Worm (Caenorhabditis elegans) whole organism, L2 larva: ENCODE results near the gene vgln-1.
"Not testable (repeated sequence)": the region's sequence is repeated elsewhere in the genome, so short reads cannot be mapped to it uniquely, and the experiment has no call there.

Experiments
- F13H6.1 ChIP-seq: sonication (generic microtip); optimal IDR thresholded peaks from 2 replicates; lab custom pipeline; 2016; ENCODE audit warnings: missing genetic modification characterization, missing compliant biosample characterization
- R02D3.7 ChIP-seq: fragments of 150-350 bp; optimal IDR thresholded peaks from 2 replicates; lab custom pipeline; 2014; ENCODE audit warnings: missing biosample characterization, missing genetic modification characterization
- Y55F3AM.14 ChIP-seq: fragments of 200-800 bp; sonication (Bioruptor generic); optimal IDR thresholded peaks from 2 replicates; lab custom pipeline; 2018; ENCODE audit warnings: mild to moderate bottlenecking, missing genetic modification characterization, missing compliant biosample characterization
- ZK546.5 ChIP-seq: sonication (generic microtip); optimal IDR thresholded peaks from 2 replicates; lab custom pipeline; 2017; ENCODE audit warnings: missing biosample characterization, missing genetic modification characterization
- alr-1 ChIP-seq: fragments of 150-350 bp; optimal IDR thresholded peaks from 2 replicates; lab custom pipeline; 2014; ENCODE audit warnings: missing biosample characterization, missing genetic modification characterization
- aly-2 ChIP-seq: fragments of 150-350 bp; optimal IDR thresholded peaks from 2 replicates; lab custom pipeline; 2014; ENCODE audit warnings: missing biosample characterization, missing genetic modification characterization
- ama-1 ChIP-seq: fragments of 150-350 bp; optimal IDR thresholded peaks from 2 replicates; lab custom pipeline; 2018; ENCODE audit warnings: inconsistent platforms
- blmp-1 ChIP-seq: sonication (generic microtip); optimal IDR thresholded peaks from 2 replicates; lab custom pipeline; 2017; ENCODE audit warnings: missing genetic modification characterization, mild to moderate bottlenecking, missing compliant biosample characterization, antibody characterized with exemption, moderate library complexity; ENCODE audit not compliant: insufficient read depth
- ceh-16 ChIP-seq: fragments of 150-350 bp; optimal IDR thresholded peaks from 2 replicates; lab custom pipeline; 2014; ENCODE audit warnings: missing biosample characterization, missing genetic modification characterization
- ceh-82 ChIP-seq: fragments of 150-350 bp; optimal IDR thresholded peaks from 2 replicates; lab custom pipeline; 2014; ENCODE audit warnings: missing biosample characterization, missing genetic modification characterization
- crh-2 ChIP-seq: sonication (generic microtip); optimal IDR thresholded peaks from 2 replicates; lab custom pipeline; 2017; ENCODE audit warnings: missing biosample characterization, missing genetic modification characterization
- egl-27 ChIP-seq: sonication (generic microtip); optimal IDR thresholded peaks from 3 replicates; lab custom pipeline; 2017; ENCODE audit warnings: missing biosample characterization, missing genetic modification reagents, missing genetic modification characterization
- elt-3 ChIP-seq: sonication (generic microtip); optimal IDR thresholded peaks from 2 replicates; lab custom pipeline; 2017; ENCODE audit warnings: missing biosample characterization, missing genetic modification characterization
- fos-1 ChIP-seq: fragments of 150-350 bp; optimal IDR thresholded peaks from 2 replicates; lab custom pipeline; 2014; ENCODE audit warnings: missing biosample characterization, missing genetic modification characterization
- gmeb-1 ChIP-seq: fragments of 150-350 bp; optimal IDR thresholded peaks from 2 replicates; lab custom pipeline; 2014; ENCODE audit warnings: missing biosample characterization, missing genetic modification characterization
- lin-11 ChIP-seq: fragments of 150-350 bp; sonication (generic microtip); optimal IDR thresholded peaks from 2 replicates; lab custom pipeline; 2014; ENCODE audit warnings: missing biosample characterization, missing genetic modification characterization, inconsistent platforms, mixed read lengths
- lin-13 ChIP-seq: fragments of 150-350 bp; optimal IDR thresholded peaks from 2 replicates; lab custom pipeline; 2014; ENCODE audit warnings: missing biosample characterization, missing genetic modification reagents, missing genetic modification characterization
- lsy-2 ChIP-seq, 2 experiments: fragments of 150-350 bp in 1 of 2; sonication (generic microtip) in 1 of 2; optimal IDR thresholded peaks; 2 replicates each; lab custom pipeline; 2014 to 2017; ENCODE audit warnings: missing biosample characterization in 2 of 2, missing genetic modification characterization in 2 of 2
- mab-5 ChIP-seq: fragments of 150-350 bp; optimal IDR thresholded peaks from 2 replicates; lab custom pipeline; 2014; ENCODE audit warnings: missing biosample characterization, missing genetic modification characterization
- mbf-1 ChIP-seq: sonication (generic microtip); optimal IDR thresholded peaks from 2 replicates; lab custom pipeline; 2017; ENCODE audit warnings: missing biosample characterization, missing genetic modification characterization
- mdl-1 ChIP-seq, 2 experiments: fragments of 150-350 bp in 1 of 2; sonication (generic microtip) in 1 of 2; optimal IDR thresholded peaks; 2 replicates each; lab custom pipeline; 2017; ENCODE audit warnings: missing biosample characterization in 2 of 2, missing genetic modification characterization in 2 of 2
- nhr-10 ChIP-seq: sonication (generic microtip); optimal IDR thresholded peaks from 2 replicates; lab custom pipeline; 2017; ENCODE audit warnings: missing biosample characterization, missing genetic modification characterization
- nhr-11 ChIP-seq: fragments of 150-350 bp; optimal IDR thresholded peaks from 2 replicates; lab custom pipeline; 2014; ENCODE audit warnings: missing biosample characterization, missing genetic modification characterization
- nhr-129 ChIP-seq: fragments of 150-350 bp; optimal IDR thresholded peaks from 2 replicates; lab custom pipeline; 2014; ENCODE audit warnings: missing biosample characterization, missing genetic modification characterization
- nhr-21 ChIP-seq: fragments of 150-350 bp; optimal IDR thresholded peaks from 2 replicates; lab custom pipeline; 2014; ENCODE audit warnings: missing biosample characterization, missing genetic modification characterization
- nhr-23 ChIP-seq: fragments of 150-350 bp; optimal IDR thresholded peaks from 2 replicates; lab custom pipeline; 2014; ENCODE audit warnings: missing biosample characterization, missing genetic modification reagents, missing genetic modification characterization
- nhr-77 ChIP-seq: fragments of 150-350 bp; optimal IDR thresholded peaks from 2 replicates; lab custom pipeline; 2014; ENCODE audit warnings: missing biosample characterization, missing genetic modification characterization
- peb-1 ChIP-seq: fragments of 150-350 bp; optimal IDR thresholded peaks from 2 replicates; lab custom pipeline; 2014; ENCODE audit warnings: missing biosample characterization, missing genetic modification characterization
- sem-4 ChIP-seq: fragments of 150-350 bp; optimal IDR thresholded peaks from 2 replicates; lab custom pipeline; 2014; ENCODE audit warnings: missing biosample characterization, missing genetic modification reagents, missing genetic modification characterization
- skn-1 ChIP-seq: sonication (generic microtip); optimal IDR thresholded peaks from 2 replicates; lab custom pipeline; 2017; ENCODE audit warnings: missing biosample characterization, missing genetic modification characterization
- sma-3 ChIP-seq: sonication (generic microtip); optimal IDR thresholded peaks from 2 replicates; lab custom pipeline; 2016; ENCODE audit warnings: missing genetic modification reagents, missing genetic modification characterization, missing compliant biosample characterization
- sma-9 ChIP-seq, 2 experiments: fragments of 150-350 bp in 1 of 2; sonication (generic microtip) in 1 of 2; optimal IDR thresholded peaks; 2 replicates each; lab custom pipeline; 2014 to 2016; ENCODE audit warnings: missing genetic modification characterization in 2 of 2, mild to moderate bottlenecking in 1 of 2, missing biosample characterization in 1 of 2, missing compliant biosample characterization in 1 of 2, missing genetic modification reagents in 1 of 2, moderate library complexity in 1 of 2
- snpc-4 ChIP-seq: fragments of 150-350 bp; optimal IDR thresholded peaks from 2 replicates; lab custom pipeline; 2014; ENCODE audit warnings: missing biosample characterization, missing genetic modification characterization
- unc-39 ChIP-seq: fragments of 150-350 bp; optimal IDR thresholded peaks from 2 replicates; lab custom pipeline; 2014; ENCODE audit warnings: missing biosample characterization, missing genetic modification characterization
- unc-55 ChIP-seq: fragments of 150-350 bp; sonication (generic microtip); optimal IDR thresholded peaks from 3 replicates; lab custom pipeline; 2014; ENCODE audit warnings: missing biosample characterization, missing genetic modification reagents, missing genetic modification characterization
- ztf-1 ChIP-seq: fragments of 200-800 bp; sonication (Bioruptor generic); conservative IDR thresholded peaks from 2 replicates; pipeline ENCODE4 v1.3.6; 2022; ENCODE audit warnings: missing genetic modification characterization, missing compliant biosample characterization
- ztf-11 ChIP-seq: sonication (generic microtip); optimal IDR thresholded peaks from 2 replicates; lab custom pipeline; 2017; ENCODE audit warnings: missing biosample characterization, missing genetic modification characterization
- ztf-4 ChIP-seq: fragments of 150-350 bp; optimal IDR thresholded peaks from 2 replicates; lab custom pipeline; 2014; ENCODE audit warnings: missing biosample characterization, missing genetic modification characterization

vgln-1 gene

ce11 chrII:9872961-9873360 is 17.9 kb downstream of the vgln-1 start, which contains the start of gene chil-8:
chil-8 (minus strand) TSS chrII:9873061.
- TF ChIP-seq aly-2 (no peak), nhr-77 (no peak), skn-1 (tag; lab: Kevin White, UChicago) (no peak), mbf-1 (tag; lab: Kevin White, UChicago) (no peak), nhr-11 (tag; lab: Kevin White, UChicago) (no peak), mdl-1 (tag; optimal IDR thresholded peaks at IDR 0.05; lab: Kevin White, UChicago) (no peak), nhr-21 (tag; lab: Kevin White, UChicago) (no peak), nhr-129 (tag; lab: Kevin White, UChicago) (no peak), R02D3.7 (tag; lab: Kevin White, UChicago) (no peak), ama-1 (lab: Kevin White, UChicago) (no peak), lin-11 (no peak), mab-5 (tag; lab: Kevin White, UChicago) (no peak), ceh-82 (no peak)

ce11 chrII:9871061-9871460 is 19.8 kb downstream of the vgln-1 start, which contains the start of gene chil-7:
chil-7 (minus strand) TSS chrII:9871172.
- TF ChIP-seq ztf-11 = no peak
- TF ChIP-seq alr-1 (tag; lab: Kevin White, UChicago) = no peak
- no peak for TF ChIP-seq ztf-1 (GFP tag; lab: Robert Waterston, UW)
- TF ChIP-seq F13H6.1 = no peak
- TF ChIP-seq ZK546.5 (tag; lab: Kevin White, UChicago) = no peak
- no peak for TF ChIP-seq gmeb-1 (tag; lab: Kevin White, UChicago)
- TF ChIP-seq mab-5 (tag; lab: Kevin White, UChicago) = no peak
- no peak for TF ChIP-seq ceh-16 (tag; lab: Kevin White, UChicago)
- TF ChIP-seq elt-3 (tag; lab: Kevin White, UChicago) = no peak
- TF ChIP-seq skn-1 (tag; lab: Kevin White, UChicago) = no peak

ce11 chrII:9868698-9869097 is 22.2 kb downstream of the vgln-1 start, which contains the start of gene old-1:
old-1 (minus strand) TSS chrII:9868747.
- no peak for TF ChIP-seq lin-11
- TF ChIP-seq gmeb-1 (tag; lab: Kevin White, UChicago) = no peak

- TF ChIP-seq nhr-77 (no peak), unc-39 (no peak), lin-11 (no peak), Y55F3AM.14 (GFP tag; lab: Kevin White, UChicago) (no peak), nhr-21 (tag; lab: Kevin White, UChicago) (no peak), ceh-16 (tag; lab: Kevin White, UChicago) (no peak), peb-1 (tag; lab: Kevin White, UChicago) (no peak), ztf-1 (GFP tag; lab: Robert Waterston, UW) (no peak), fos-1 (tag; lab: Kevin White, UChicago) (no peak), lsy-2 (tag; optimal IDR thresholded peaks at IDR 0.05; lab: Kevin White, UChicago) (no peak), crh-2 (tag; lab: Kevin White, UChicago) (no peak), ztf-4 (tag; lab: Kevin White, UChicago) (no peak), alr-1 (tag; lab: Kevin White, UChicago) (no peak), blmp-1 (no peak), lin-13 (no peak), F13H6.1 (no peak), nhr-129 (tag; lab: Kevin White, UChicago) (no peak), nhr-11 (tag; lab: Kevin White, UChicago) (no peak), aly-2 (no peak), gmeb-1 (tag; lab: Kevin White, UChicago) (no peak)
- TF ChIP-seq, all 48 proteins: peak for 0
Observed at ce11 chrII:9868207-9868606, 22.7 kb downstream of the vgln-1 start.

- TF ChIP-seq nhr-21 (tag; lab: Kevin White, UChicago); sma-9 (GFP tag; optimal IDR thresholded peaks at IDR 0.05; lab: Kevin White, UChicago); sma-9 (tag; optimal IDR thresholded peaks at IDR 0.05; lab: Kevin White, UChicago); unc-55: not testable (repeated sequence)
Observed at ce11 chrII:9866378-9866777, 24.5 kb downstream of the vgln-1 start, which contains the start of gene chil-1. chil-1 (minus strand) TSS chrII:9866478.

- no peak for TF ChIP-seq nhr-23 (tag; lab: Kevin White, UChicago)
- TF ChIP-seq fos-1 (tag; lab: Kevin White, UChicago) = no peak
- no peak for TF ChIP-seq R02D3.7 (tag; lab: Kevin White, UChicago)
- no peak for TF ChIP-seq sma-3
- TF ChIP-seq snpc-4 (tag; lab: Kevin White, UChicago) = no peak
- no peak for TF ChIP-seq sma-9 (GFP tag; optimal IDR thresholded peaks at IDR 0.05; lab: Kevin White, UChicago)
- no peak for TF ChIP-seq sma-9 (tag; optimal IDR thresholded peaks at IDR 0.05; lab: Kevin White, UChicago)
- no peak for TF ChIP-seq egl-27 (tag; lab: Kevin White, UChicago)
- TF ChIP-seq ZK546.5 (tag; lab: Kevin White, UChicago) = no peak
- no peak for TF ChIP-seq nhr-10 (tag; lab: Kevin White, UChicago)
- TF ChIP-seq mab-5 (tag; lab: Kevin White, UChicago) = no peak
- TF ChIP-seq lin-11 = no peak
- TF ChIP-seq lin-13 = no peak
- no peak for TF ChIP-seq sem-4 (tag; lab: Kevin White, UChicago)
- no peak for TF ChIP-seq gmeb-1 (tag; lab: Kevin White, UChicago)
Observed at ce11 chrII:9862147-9862546, 28.7 kb downstream of the vgln-1 start, which contains the start of gene C08H9.18. C08H9.18 (minus strand) TSS chrII:9862247.
